Fruit fly (Drosophila melanogaster) whole organism: Measurements from ENCODE around the gene CG13457.

Source experiments
- CG8478 ChIP-seq: fragments of >200 bp; optimal IDR thresholded peaks from 2 replicates; lab custom pipeline; 2018; ENCODE audit warnings: inconsistent platforms
- Dll ChIP-seq: fragments of >200 bp; optimal IDR thresholded peaks from 2 replicates; lab custom pipeline; 2017
- EcR ChIP-seq, 2 experiments: fragments of >200 bp; optimal IDR thresholded peaks; 2 replicates each; lab custom pipeline; 2017; ENCODE audit warnings: missing biosample characterization in 2 of 2, missing genetic modification characterization in 2 of 2, missing genetic modification reagents in 2 of 2
- pan ChIP-seq: fragments of >200 bp; optimal IDR thresholded peaks from 2 replicates; lab custom pipeline; 2017
- psq ChIP-seq: fragments of >200 bp; optimal IDR thresholded peaks from 2 replicates; lab custom pipeline; 2017
- usp ChIP-seq: fragments of >200 bp; optimal IDR thresholded peaks from 2 replicates; lab custom pipeline; 2017; ENCODE audit warnings: missing biosample characterization, missing genetic modification characterization, mixed read lengths

The CG13457 gene

DNA sequence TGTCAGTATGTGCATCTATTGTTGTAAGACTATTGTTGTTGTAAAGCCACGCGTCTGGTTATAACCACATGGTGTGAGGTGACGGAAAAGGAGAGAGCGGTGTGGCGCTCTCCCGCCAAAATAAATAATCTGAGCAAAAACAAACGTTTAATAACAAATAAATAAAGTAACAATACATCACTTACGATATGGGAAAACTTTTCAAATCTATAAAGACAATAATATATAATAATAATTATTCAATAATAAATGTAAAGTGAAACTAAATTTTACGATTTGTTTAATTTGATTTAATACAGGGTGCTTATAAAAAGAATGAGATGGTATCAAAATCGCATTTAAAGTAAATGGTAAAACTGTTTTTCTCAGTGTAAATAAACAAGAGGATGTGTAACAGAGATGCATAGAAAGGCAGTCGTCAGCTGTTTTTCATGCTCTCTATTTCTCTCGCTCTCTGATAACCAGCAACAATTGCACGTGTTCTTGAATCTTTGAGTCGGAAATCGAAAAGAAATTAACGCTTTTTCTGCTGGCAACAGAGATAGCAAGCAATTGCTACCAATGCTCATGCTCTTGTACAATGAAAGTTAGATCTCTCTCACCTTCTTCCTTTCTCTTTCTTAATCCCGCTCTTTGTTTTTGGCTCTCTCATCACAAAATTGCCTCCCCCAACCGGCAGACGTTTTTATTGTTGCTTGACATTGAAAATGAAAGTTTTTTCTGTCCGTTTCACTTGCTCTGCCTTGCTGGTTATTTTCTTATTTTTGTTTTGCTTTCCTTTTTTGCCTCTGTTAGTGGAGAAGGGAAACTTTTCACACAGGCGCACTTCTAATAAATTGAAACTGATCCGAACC is 32.3 kb downstream of the CG13457 start:
- no peak for TF ChIP-seq usp (GFP tag; lab: Kevin White, UChicago)
- TF ChIP-seq Dll, result no peak
- TF ChIP-seq EcR (GFP tag; optimal IDR thresholded peaks at IDR 0.05; lab: Kevin White, UChicago), result no peak
- no peak for TF ChIP-seq pan (lab: Kevin White, UChicago)
- TF ChIP-seq CG8478 (lab: Kevin White, UChicago), result no peak
- TF ChIP-seq psq (lab: Kevin White, UChicago), result no peak

DNA sequence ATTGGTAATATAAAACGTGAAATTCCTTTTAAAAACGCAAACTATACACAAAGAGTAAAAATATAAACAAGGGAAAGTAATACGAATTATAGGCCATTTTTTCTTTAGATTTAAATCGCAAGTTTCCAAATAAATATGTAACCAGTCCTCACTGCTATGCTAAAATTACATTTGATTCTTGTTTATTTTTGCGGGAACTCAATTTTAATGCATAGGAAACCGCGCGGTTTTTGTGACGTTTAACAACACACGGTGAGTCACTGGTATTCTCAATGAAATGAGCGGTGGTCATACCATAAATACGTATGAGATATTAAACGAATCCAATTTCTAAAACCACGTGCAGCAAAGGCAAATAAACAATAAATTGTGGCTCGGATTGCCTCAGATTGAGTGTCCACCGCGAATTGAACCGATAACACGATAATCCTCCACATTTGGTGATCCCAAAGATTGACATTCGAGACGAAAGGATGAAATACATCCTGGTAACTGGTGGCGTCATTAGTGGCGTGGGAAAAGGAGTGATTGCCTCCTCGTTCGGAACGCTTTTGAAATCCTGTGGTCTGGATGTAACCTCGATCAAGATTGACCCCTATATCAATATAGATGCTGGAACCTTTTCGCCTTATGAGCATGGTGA is 33.2 kb downstream of the CG13457 start, which contains the start of gene Ctps:
Ctps (plus strand) TSS at position 37 of the 643 bp plus-strand sequence.
- no peak for TF ChIP-seq CG8478 (lab: Kevin White, UChicago)
- no peak for TF ChIP-seq Dll
- TF ChIP-seq usp (GFP tag; lab: Kevin White, UChicago), result no peak
- no peak for TF ChIP-seq pan (lab: Kevin White, UChicago)

DNA sequence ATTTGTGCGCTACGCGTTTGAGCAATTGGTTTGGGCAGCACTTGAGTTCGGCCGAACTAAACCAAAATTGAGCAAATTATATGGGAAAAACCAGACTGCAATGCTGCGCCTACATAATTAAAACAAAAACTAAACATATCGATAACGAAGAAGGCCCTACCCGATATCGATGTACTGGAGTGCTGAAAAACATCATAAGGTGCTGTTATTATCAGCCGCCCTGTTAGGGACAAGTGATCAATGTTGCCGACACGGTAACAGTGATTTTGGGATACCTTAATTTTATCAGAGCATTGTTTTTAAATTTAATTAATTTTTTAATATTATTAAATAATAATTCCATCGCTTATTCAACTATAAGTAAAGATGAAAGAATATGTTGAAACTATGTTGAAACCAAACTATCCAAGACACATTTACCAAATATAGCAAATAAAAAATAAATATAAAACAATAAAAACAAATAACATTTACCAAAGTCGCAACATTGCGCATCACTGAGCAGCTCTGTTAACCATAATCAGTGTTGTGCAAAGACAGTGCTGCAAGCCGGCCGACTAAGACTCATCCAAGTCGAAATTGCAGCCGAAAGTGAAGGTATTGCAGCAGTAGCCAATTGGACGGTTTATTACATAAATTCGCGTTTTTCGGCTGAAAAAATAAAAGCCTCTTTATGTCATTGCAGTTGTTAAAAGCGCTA is 36.4 kb downstream of the CG13457 start, which contains the start of the genes sstn, Plp and GlyRS:
sstn (minus strand) TSS at position 131 of the 700 bp plus-strand sequence.
Plp (minus strand) TSS at position 136 of the 700 bp plus-strand sequence.
GlyRS (plus strand) TSS at position 554 of the 700 bp plus-strand sequence.
- TF ChIP-seq usp (GFP tag; lab: Kevin White, UChicago), result no peak
- no peak for TF ChIP-seq pan (lab: Kevin White, UChicago)
- TF ChIP-seq EcR (GFP tag; optimal IDR thresholded peaks at IDR 0.05; lab: Kevin White, UChicago), result no peak
- TF ChIP-seq CG8478 (lab: Kevin White, UChicago), result no peak

DNA sequence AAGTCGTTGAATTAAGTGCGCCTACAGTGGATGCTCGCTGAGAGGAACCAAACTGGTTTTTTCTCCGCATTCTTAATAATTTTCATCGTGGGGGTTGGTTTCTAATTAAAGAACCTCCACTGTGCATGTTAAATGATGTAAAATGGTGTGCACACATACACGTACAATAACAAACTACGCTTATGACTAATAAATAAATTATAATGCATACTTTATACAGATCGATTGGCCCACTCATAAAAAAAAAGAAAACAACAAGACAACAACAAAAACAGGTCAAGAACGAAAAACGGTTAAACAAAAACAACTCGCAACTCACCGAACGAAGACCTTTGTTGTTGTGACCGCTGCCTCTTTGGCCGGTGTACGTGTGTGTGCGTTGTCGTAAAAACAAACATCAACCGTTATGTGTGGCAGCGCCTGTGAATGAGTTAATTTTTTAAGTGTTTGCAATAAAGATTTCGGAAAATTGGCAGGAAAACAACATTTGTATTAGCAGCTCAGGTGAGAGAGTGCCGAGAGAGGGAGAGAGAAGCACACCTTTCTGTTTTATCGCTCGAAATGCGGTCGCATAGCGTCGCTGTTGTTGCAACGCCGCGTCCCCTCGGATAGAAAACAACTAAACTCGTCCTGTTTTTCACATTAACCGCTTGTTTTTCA is 37.1 kb downstream of the CG13457 start:
- TF ChIP-seq usp (GFP tag; lab: Kevin White, UChicago) (no peak), psq (lab: Kevin White, UChicago) (no peak), EcR (GFP tag; optimal IDR thresholded peaks at IDR 0.05; lab: Kevin White, UChicago) (no peak)

DNA sequence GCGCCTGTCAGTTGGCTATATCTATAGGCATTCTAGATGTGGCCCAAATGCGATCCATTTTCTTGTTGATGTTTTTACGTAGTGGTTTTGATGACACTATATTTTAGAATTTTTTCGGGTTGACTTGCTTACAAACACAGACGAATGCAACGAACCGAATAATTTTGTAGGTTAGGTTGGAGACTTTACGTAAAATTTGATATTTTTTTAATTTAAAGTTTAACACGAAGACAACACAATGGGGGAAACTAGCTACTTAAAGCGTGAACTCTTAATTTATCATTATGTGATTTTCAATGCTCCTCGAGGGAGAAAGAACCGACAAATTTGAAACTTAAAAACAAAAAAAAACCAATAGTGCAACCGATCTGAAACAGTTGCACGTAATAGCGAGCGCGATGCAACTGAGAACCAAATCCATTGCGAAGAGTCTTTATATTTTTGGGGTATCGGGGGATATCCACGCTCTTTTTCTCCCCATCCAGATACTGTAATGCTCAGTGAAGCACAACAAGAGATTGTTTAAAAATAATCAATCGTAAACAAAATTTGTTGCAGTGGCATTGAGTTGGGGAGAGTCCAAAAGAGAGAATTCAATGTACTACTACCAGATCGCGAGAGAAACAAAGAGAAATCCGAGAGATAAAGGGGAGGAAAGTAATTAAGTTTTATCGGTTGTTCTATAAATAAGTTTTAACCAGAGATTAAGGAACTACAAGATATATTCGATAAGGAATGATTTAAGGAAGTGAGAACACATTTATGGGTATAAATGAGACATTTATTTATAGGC is 41.1 kb downstream of the CG13457 start:
- no peak for TF ChIP-seq EcR (GFP tag; optimal IDR thresholded peaks at IDR 0.05; lab: Kevin White, UChicago)

DNA sequence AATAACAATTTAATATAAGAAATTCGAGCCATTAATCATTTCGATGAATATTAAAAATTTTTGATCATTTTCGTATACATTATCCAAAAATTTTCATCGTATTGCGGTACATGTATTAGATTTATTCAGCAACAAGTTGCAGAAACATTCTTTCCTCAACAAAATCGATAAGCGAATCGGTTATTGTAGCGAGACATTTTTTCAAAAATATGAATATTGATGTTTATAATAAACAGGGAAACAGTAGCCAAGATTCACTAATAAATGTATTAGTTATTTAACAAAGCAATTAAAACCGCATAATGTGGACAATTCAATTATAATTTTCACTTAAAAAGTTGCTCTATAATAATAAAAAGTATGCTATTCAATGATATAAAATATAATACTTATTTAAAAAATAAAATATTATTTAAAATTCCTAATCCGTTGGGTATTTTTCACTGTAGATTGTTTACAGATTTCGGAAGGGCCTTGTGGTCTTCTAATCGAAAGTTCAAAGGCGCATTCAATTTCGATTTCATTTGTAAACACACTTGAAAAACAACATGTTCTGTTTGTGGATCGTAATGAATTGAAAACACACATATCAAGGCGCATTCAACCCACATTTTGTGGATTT is 42.0 kb downstream of the CG13457 start:
- TF ChIP-seq CG8478 (lab: Kevin White, UChicago) (no peak), pan (lab: Kevin White, UChicago) (no peak), psq (lab: Kevin White, UChicago) (no peak), EcR (GFP tag; optimal IDR thresholded peaks at IDR 0.05; lab: Kevin White, UChicago) (no peak), usp (GFP tag; lab: Kevin White, UChicago) (no peak), Dll (no peak)

DNA sequence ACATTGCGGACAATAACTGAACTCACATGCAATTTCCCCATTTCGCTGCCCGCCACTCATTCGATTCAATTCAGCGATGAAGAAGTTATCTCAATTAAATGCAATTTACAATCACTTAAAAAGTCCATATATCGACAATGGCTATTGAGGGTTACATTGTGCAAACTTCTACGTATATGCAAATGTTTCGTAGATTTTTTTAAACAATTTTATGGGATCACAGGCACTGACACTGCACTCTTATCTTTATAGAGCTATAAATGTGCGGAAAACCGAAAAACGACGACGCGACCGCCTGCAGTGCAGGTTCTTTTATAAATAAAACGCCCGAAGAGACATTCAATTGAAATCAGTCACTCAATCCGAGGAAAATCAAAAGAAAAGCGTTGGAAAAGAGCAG is 42.9 kb downstream of the CG13457 start:
- no peak for TF ChIP-seq Dll
- TF ChIP-seq psq (lab: Kevin White, UChicago), result no peak
- no peak for TF ChIP-seq usp (GFP tag; lab: Kevin White, UChicago)

DNA sequence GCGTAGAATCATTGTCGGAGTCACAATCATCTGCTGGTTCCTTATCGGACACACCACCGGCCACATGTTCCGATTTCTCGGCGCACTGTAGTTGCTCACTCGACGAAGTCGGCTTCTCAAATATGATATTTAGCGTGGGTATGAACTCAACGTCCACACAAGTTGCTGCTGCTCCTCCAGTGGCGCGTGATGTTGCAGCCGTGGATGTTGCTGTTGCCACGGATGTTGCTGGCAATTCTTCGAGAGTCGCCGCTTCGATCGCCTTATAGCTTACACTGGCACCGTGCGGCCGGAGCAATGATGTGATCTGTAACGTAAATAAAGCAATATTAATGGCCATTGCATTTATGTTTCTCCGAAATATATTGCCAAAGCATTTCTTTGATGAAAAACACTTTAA is 46.9 kb downstream of the CG13457 start:
- no peak for TF ChIP-seq usp (GFP tag; lab: Kevin White, UChicago)
- TF ChIP-seq pan (lab: Kevin White, UChicago), result no peak
- no peak for TF ChIP-seq EcR (GFP tag; optimal IDR thresholded peaks at IDR 0.05; lab: Kevin White, UChicago)

DNA sequence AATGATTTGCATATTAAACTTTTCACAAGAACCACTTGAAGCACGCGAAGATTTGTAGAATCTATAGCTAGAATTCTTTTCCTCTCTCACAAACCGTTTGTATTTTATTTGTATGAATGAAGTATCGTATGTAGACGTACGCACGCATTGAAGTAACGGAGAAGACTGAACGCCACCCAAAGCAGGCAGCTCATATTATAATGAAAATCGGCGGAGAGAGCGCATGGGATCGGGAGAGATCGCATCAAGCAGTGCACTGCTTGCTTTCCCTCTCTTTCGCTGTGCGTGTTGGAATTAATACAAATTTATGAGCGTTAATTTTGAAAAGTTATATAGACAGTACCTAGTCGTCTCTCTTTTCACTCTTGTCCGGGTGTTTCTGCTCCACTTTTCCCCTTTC is 51.9 kb downstream of the CG13457 start:
- TF ChIP-seq EcR (GFP tag; optimal IDR thresholded peaks at IDR 0.05; lab: Kevin White, UChicago) (no peak), CG8478 (lab: Kevin White, UChicago) (no peak), pan (lab: Kevin White, UChicago) (no peak), usp (GFP tag; lab: Kevin White, UChicago) (no peak), psq (lab: Kevin White, UChicago) (no peak), Dll (no peak)

DNA sequence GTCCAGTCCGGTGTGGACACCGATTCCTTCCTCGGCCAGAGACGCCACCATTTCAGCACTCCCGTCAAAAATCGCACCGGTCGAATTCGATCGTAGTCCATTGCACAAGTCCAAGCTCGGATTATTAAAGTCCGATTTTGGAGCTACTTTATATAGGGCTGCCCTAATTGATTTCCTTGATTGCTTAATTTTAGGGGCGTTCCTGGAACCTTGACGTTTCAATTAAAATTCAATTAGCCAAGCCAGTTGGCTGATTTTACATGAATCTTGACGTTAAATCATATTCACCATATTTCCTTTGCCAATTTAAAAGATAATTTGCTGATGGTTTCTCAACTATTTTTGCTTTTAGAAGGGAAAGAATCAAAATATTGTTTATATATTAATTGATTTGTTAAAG is 52.8 kb downstream of the CG13457 start, which contains the start of gene Or71a:
Or71a (minus strand) TSS at position 101 of the 400 bp plus-strand sequence.
- TF ChIP-seq Dll, result no peak
- TF ChIP-seq pan (lab: Kevin White, UChicago), result no peak
